Worm (Caenorhabditis elegans): ENCODE results near the gene capa-1.

ce11 chrX:5962560-5962959 is 43.4 kb downstream of the capa-1 start:
- TF ChIP-seq tab-1 (GFP tag; IDR thresholded peaks at IDR 0.05) (no peak), cog-1 (tag; optimal IDR thresholded peaks at IDR 0.05) (no peak), flt-1 (GFP tag; IDR thresholded peaks at IDR 0.05) (no peak), ztf-23 (GFP tag; IDR thresholded peaks at IDR 0.05) (no peak), ztf-29 (GFP tag; IDR thresholded peaks at IDR 0.05) (no peak)
